Worm (Caenorhabditis elegans): ENCODE measurements around the gene B0545.4.

DNA sequence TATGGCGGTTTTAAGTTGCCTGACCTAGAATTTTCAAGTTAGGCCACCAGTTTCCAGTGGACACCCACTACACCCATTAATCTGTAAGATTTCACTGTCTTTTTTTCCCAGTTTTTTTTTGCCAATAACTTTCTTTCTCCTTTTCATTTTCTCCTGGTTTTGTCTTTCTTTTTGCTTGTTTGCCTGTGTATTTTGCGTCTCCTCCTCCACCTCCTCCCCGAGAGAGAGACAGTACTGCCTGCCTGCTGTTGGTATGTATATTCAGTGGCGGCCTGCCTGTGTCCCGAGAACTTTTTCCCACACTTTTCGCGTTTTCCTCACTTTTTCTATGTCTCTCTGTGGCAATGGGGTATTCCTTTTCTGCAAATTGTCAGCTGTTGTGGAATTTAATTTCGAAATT is 27.8 kb downstream of the B0545.4 start:
- TF ChIP-seq nhr-28 (tag; optimal IDR thresholded peaks at IDR 0.05) (no peak), egl-27 (tag; optimal IDR thresholded peaks at IDR 0.05) (no peak), lin-39 (tag; optimal IDR thresholded peaks at IDR 0.05) (no peak), nhr-43 (tag; optimal IDR thresholded peaks at IDR 0.05; ENCODE audit: poor library complexity, severe bottlenecking) (no peak), nhr-76 (tag; optimal IDR thresholded peaks at IDR 0.05) (no peak), ceh-28 (tag; optimal IDR thresholded peaks at IDR 0.05) (no peak), nhr-12 (tag; optimal IDR thresholded peaks at IDR 0.05) (no peak), fkh-10 (GFP tag; optimal IDR thresholded peaks at IDR 0.05) (no peak), nhr-77 (tag; optimal IDR thresholded peaks at IDR 0.05) (no peak)

Measured in whole organism, L3 larva.